Worm (Caenorhabditis elegans): ENCODE data around the gene nlp-52.

DNA sequence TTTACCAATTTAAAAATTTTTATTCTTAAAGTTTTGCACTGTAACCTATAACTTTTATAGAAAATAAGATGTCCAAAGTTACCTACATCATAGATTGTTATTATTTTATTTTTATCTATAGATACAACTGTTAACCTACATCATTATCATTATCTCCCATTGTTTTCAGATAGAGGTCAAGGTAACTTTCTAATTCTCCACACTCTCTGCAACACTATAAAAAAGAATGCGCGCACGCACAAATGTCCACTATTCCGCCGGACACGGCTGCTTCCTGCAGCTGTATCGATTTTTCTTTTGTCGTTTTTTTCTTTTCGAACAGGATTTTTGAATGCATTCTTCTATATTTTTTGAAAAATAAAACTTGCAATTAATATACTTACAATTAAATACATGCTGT, 11.1 kb downstream of the nlp-52 start:
- TF ChIP-seq blmp-1 (tag; optimal IDR thresholded peaks at IDR 0.05) = no peak
- TF ChIP-seq sptf-1 (tag; optimal IDR thresholded peaks at IDR 0.05) = no peak
- no peak for TF ChIP-seq ztf-11 (tag; optimal IDR thresholded peaks at IDR 0.05)

Measured in whole organism, mixed stage, embryonic.